Worm (Caenorhabditis elegans): ENCODE measurements around the gene mett-10.

The mett-10 gene

DNA sequence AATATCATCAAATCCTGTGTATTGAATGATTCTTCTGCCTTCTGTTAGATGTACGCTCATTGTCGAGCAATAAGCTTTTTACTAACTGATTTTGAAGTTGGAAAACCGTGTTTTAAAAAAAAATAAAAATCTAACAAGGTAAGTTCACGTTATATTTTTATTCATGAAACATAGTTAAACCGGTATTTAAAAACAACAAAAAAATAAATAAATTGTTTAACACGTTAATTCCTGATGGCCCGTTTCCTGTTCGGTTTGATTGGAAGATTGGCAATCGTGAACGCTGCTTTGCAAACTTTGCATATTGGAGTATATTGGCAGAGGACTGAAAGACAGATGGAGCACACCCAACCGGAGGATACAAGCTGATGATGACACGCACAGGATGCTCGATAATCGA lies 4.0 kb downstream of the mett-10 start, which contains the start of gene ZK1128.3:
ZK1128.3 (minus strand) TSS at position 101 of the 400 bp plus-strand sequence.
- TF ChIP-seq jun-1 (tag; optimal IDR thresholded peaks at IDR 0.05) (no peak), egl-5 (tag; optimal IDR thresholded peaks at IDR 0.05) (no peak), sea-2 (GFP tag; optimal IDR thresholded peaks at IDR 0.05) (no peak), nhr-12 (tag; optimal IDR thresholded peaks at IDR 0.05) (no peak), nhr-43 (tag; optimal IDR thresholded peaks at IDR 0.05; ENCODE audit: poor library complexity, severe bottlenecking) (no peak), nhr-25 (tag; optimal IDR thresholded peaks at IDR 0.05) (no peak), nhr-28 (tag; optimal IDR thresholded peaks at IDR 0.05) (no peak), daf-12 (tag; optimal IDR thresholded peaks at IDR 0.05) (no peak), nhr-11 (tag; optimal IDR thresholded peaks at IDR 0.05) (no peak), elt-2 (tag; optimal IDR thresholded peaks at IDR 0.05) (no peak), ztf-11 (tag; optimal IDR thresholded peaks at IDR 0.05) (no peak), snpc-4 (tag; optimal IDR thresholded peaks at IDR 0.05) (no peak), nhr-67 (tag; optimal IDR thresholded peaks at IDR 0.05) (no peak), ceh-82 (tag; optimal IDR thresholded peaks at IDR 0.05) (no peak), ztf-4 (tag; optimal IDR thresholded peaks at IDR 0.05) (no peak), elt-1 (tag; optimal IDR thresholded peaks at IDR 0.05) (no peak), hmg-11 (tag; optimal IDR thresholded peaks at IDR 0.05) (no peak), R02D3.7 (tag; optimal IDR thresholded peaks at IDR 0.05) (no peak), mdl-1 (tag; optimal IDR thresholded peaks at IDR 0.05) (no peak)

DNA sequence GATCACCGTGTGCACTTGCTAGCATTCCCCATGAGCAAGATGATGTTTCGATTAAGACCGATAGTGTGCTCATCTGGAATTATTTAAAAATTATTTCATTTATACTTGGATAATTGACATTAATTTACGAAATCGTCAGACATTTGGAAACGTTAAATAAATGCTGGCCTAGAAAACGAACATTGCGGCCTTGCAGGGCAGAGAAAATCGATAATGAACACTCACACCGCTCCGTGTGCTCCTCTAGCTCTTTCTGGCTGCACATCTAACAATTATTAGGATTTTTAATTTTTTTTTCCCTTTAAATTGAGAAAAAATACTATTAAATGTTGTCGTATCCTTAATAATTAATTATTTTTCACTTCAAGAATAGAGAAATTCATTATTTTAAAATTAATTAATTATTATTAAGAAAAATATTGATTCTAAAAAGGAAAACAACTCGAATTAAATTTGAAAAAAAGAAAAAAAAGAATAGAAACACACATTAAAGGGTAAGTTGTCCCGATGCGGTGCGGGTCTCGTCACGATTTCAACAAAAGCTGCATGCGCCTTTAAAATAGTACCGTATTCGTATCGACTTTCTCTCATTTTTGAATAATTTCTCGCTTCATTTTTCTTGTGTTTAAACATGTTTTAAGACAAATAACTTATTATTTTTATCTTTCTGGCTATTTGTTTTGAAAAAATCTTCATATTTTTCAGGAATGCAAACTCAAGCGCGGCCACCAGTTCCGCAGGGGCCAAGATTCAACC lies 5.4 kb downstream of the mett-10 start, which contains the start of the genes gtf-2H3 and ham-3:
gtf-2H3 (minus strand) TSS at position 73 of the 756 bp plus-strand sequence.
ham-3 (plus strand) TSS at position 706 of the 756 bp plus-strand sequence.
- TF ChIP-seq ceh-28 (tag; optimal IDR thresholded peaks at IDR 0.05) (peak; percentile 79), nfya-1 (tag; optimal IDR thresholded peaks at IDR 0.05; ENCODE audit: insufficient read depth) (peak; percentile 41), ceh-82 (tag; optimal IDR thresholded peaks at IDR 0.05) (no peak), hmg-11 (tag; optimal IDR thresholded peaks at IDR 0.05) (peak; percentile 33)

DNA sequence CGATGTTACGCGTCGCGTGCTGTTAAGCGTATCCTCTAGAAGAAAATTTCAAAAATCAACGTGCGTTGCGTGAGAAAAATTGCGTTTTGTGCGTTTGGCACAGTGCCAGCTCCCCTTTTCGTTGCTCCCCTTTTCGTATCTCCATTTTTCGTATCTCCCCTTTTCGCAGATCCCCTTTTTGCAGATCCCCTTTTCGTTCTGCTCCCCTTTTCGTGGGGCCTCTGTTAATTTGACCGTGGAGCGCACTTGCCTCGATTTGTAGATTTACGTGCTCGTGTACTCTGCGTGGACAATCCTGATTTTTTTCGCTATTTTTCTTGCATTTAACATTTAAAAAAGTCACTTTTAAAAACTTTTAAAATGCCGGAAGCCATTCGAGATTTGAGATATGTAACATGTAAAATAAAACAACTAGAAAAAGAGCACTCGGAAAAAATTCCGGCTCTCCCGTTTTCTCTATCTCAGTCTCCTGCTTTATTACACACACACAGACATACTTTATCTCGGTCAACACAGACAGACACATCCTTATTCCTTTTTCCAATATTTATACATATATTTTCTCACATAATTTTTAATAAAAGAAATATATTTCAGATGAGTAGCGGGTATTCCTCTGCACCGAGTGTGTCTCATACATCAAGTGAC lies 8.9 kb downstream of the mett-10 start, which contains the start of gene ttll-4:
ttll-4 (plus strand) TSS at position 598 of the 648 bp plus-strand sequence.
- TF ChIP-seq R02D3.7 (tag; optimal IDR thresholded peaks at IDR 0.05) = peak; percentile 76
- TF ChIP-seq mml-1 (tag; optimal IDR thresholded peaks at IDR 0.05) = no peak
- TF ChIP-seq ztf-11 (tag; optimal IDR thresholded peaks at IDR 0.05) = no peak
- no peak for TF ChIP-seq unc-62 (GFP tag; optimal IDR thresholded peaks at IDR 0.05)
- TF ChIP-seq elt-2 (tag; optimal IDR thresholded peaks at IDR 0.05) = no peak
- TF ChIP-seq nhr-43 (tag; optimal IDR thresholded peaks at IDR 0.05; ENCODE audit: poor library complexity, severe bottlenecking) = peak; percentile 51
- TF ChIP-seq lin-39 (tag; optimal IDR thresholded peaks at IDR 0.05) = peak; percentile 9
- TF ChIP-seq nfya-1 (tag; optimal IDR thresholded peaks at IDR 0.05; ENCODE audit: insufficient read depth) = peak; percentile 43
- TF ChIP-seq lin-15B (tag; optimal IDR thresholded peaks at IDR 0.05) = peak; percentile 60

DNA sequence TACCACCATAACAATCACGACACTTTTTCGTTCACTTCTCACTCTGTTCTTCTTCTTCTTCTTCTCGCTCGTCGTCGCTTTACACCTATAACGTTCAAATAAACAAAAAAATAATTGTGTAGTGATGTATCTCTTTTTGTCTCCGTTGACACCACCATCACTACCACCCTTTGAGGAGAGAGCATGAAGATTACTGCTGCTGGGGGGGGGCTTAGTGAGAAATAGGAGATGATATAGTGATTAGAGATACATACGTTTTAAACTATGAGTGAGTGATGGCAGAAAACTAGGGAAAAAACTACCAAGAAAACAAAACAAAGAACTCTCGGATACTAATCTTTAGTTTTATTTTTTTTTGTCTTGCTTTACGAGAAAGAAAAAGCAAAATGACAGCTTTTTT lies 11.5 kb downstream of the mett-10 start:
- no peak for TF ChIP-seq ceh-82 (tag; optimal IDR thresholded peaks at IDR 0.05)
- peak; percentile 11 for TF ChIP-seq elt-1 (tag; optimal IDR thresholded peaks at IDR 0.05)
- TF ChIP-seq lin-39 (tag; optimal IDR thresholded peaks at IDR 0.05) = peak; percentile 74

DNA sequence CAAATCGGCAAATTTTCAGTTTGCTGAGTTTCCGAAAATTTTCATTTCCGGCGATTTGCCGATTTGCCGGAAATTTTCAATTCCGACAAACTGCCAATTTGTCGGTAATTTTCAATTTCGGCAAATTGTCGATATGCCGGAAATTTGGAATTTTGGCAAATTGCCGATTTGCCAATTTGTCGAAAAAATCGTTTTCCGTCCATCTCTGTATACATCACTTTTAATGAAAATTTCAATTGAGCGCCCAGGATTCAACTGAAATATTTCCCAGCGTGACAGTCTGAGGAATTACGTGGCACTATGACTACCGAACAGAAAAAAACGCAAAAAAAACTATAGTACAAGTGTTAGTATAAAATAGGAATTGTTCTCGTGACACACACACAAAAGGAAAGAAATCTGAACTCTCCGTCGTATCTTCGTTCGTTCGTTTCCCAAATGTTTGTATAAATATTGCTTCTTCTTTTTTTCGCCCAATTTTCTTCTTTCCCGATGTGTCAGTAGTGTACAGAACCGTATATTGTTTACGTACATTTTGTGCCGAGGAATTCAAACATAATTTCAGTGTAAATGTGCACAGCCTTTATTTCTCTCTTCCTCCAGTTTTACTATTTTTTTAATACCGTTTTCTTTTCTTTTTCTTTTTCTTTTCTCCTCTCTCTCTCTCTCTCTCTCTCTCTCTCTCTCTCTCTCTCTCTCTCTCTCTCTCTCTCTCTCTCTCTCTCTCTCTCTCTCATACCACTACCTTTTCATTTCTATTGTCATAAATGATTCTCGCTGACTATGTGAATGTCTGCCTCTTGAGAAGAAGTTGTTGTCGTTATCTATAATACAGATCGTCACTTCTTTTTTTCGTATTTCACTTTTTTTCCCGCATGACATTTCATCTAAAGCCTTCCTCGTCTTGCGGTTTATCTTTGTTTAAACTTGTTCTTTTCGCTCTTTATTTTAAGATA lies 17.9 kb downstream of the mett-10 start:
- TF ChIP-seq elt-2 (tag; optimal IDR thresholded peaks at IDR 0.05) (peak; percentile 72), ama-1 (optimal IDR thresholded peaks at IDR 0.05) (no peak), egl-27 (tag; optimal IDR thresholded peaks at IDR 0.05) (no peak), nhr-25 (tag; optimal IDR thresholded peaks at IDR 0.05) (peak; percentile 30), nhr-23 (tag; optimal IDR thresholded peaks at IDR 0.05) (peak; percentile 10), egl-5 (tag; optimal IDR thresholded peaks at IDR 0.05) (no peak), daf-12 (tag; optimal IDR thresholded peaks at IDR 0.05) (no peak), elt-1 (tag; optimal IDR thresholded peaks at IDR 0.05) (peak; percentile 79), pha-4 (tag; optimal IDR thresholded peaks at IDR 0.05) (peak; percentile 79), pqm-1 (tag; optimal IDR thresholded peaks at IDR 0.05) (peak; percentile 75)

Data from whole organism, L3 larva.